Worm (Caenorhabditis elegans): ENCODE measurements around the gene cyk-4.

The cyk-4 gene

ce11 chrIII:13771145-13771544, at the start of gene cyk-4, which contains the start of gene pdr-1:
Gene cyk-4 (minus strand): TSS chrIII:13771224.
Gene pdr-1 (plus strand): TSS chrIII:13771513.
- TF ChIP-seq him-1 (tag; optimal IDR thresholded peaks at IDR 0.05) = no peak
- no peak for TF ChIP-seq dao-5 (tag; optimal IDR thresholded peaks at IDR 0.05)
- TF ChIP-seq W03F9.2 (tag; optimal IDR thresholded peaks at IDR 0.05) = no peak

DNA sequence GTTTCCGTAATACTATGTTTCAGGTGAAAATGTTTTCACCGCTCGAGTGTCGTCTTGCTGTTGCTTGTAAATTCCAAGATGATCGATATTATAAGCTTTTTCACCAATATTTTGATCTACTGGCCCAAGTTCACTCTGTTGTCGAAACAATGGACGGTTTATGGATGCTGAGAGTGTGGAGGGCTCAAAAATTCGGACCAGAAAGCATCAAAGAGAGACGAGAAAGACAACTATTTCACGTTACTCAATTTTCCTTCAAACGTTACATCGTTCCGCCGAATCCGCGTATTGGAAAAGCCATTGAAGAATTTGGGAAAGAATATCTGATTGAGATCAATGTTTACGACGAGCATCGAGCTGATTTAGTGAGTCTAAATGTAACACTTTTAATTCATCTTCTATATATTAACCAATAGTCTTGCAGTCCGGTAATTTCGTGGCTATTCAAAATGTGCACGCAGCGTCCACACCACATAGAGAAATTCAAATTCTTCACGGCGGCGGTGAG, 9.2 kb upstream of the cyk-4 start, which contains the start of gene pot-3:
TSS of gene pot-3 (plus strand) at position 17 of the 508 bp plus-strand sequence.
- TF ChIP-seq W03F9.2 (tag; optimal IDR thresholded peaks at IDR 0.05) (no peak), dao-5 (tag; optimal IDR thresholded peaks at IDR 0.05) (no peak), him-1 (tag; optimal IDR thresholded peaks at IDR 0.05) (no peak)

DNA sequence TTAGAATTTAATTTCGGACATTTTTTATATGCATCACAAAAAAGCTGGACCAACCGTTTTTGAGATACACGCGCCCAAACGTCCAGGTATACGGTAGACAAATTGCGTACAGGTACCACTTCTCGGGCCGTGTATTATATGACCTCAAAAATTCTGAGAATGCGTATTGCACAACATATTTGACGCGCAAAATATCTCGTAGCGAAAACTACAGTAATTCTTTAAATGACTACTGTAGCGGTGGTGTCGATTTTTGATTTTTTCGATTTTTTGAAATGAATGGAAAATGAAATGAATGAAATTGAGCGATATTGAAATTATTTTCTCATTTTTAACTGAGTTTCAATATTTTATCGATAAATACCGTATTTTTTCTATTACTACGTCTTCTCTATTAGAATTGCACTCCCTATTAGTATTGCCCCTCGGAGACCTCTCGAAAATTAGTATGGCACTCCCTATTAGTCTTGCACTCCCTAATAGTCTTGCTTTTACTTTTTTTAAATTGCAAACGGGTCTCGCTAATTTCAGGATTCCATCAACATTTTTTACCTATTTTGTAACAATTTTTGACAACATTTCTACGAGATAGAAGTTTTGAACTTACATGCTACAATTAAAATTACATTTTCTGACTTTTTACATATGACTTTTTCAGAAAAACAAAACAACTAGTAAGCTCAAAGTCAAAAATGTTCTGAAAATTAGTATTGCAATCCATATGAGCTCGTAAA, 8.5 kb upstream of the cyk-4 start:
- no peak for TF ChIP-seq dao-5 (tag; optimal IDR thresholded peaks at IDR 0.05)
- TF ChIP-seq W03F9.2 (tag; optimal IDR thresholded peaks at IDR 0.05) = no peak
- no peak for TF ChIP-seq him-1 (tag; optimal IDR thresholded peaks at IDR 0.05)

ce11 chrIII:13778816-13779215, 7.8 kb upstream of the cyk-4 start:
- no peak for TF ChIP-seq dao-5 (tag; optimal IDR thresholded peaks at IDR 0.05)
- TF ChIP-seq him-1 (tag; optimal IDR thresholded peaks at IDR 0.05) = no peak
- TF ChIP-seq W03F9.2 (tag; optimal IDR thresholded peaks at IDR 0.05) = no peak

- TF ChIP-seq W03F9.2 (tag; optimal IDR thresholded peaks at IDR 0.05) = no peak
- TF ChIP-seq dao-5 (tag; optimal IDR thresholded peaks at IDR 0.05) = no peak
- no peak for TF ChIP-seq him-1 (tag; optimal IDR thresholded peaks at IDR 0.05)
These were observed 1.9 kb upstream of the cyk-4 start, which contains the start of gene mdt-29 for ce11 chrIII:13772876-13773275. Gene mdt-29 (plus strand): TSS chrIII:13773176.

ce11 chrIII:13770017-13770416, 1.0 kb downstream of the cyk-4 start:
- no peak for TF ChIP-seq him-1 (tag; optimal IDR thresholded peaks at IDR 0.05)
- TF ChIP-seq dao-5 (tag; optimal IDR thresholded peaks at IDR 0.05) = no peak
- TF ChIP-seq W03F9.2 (tag; optimal IDR thresholded peaks at IDR 0.05) = no peak

ce11 chrIII:13768074-13768662, 2.9 kb downstream of the cyk-4 start, which contains the start of gene rml-1:
Gene rml-1 (minus strand): TSS chrIII:13768092.
- TF ChIP-seq him-1 (tag; optimal IDR thresholded peaks at IDR 0.05) (no peak), dao-5 (tag; optimal IDR thresholded peaks at IDR 0.05) (no peak), W03F9.2 (tag; optimal IDR thresholded peaks at IDR 0.05) (no peak)

DNA sequence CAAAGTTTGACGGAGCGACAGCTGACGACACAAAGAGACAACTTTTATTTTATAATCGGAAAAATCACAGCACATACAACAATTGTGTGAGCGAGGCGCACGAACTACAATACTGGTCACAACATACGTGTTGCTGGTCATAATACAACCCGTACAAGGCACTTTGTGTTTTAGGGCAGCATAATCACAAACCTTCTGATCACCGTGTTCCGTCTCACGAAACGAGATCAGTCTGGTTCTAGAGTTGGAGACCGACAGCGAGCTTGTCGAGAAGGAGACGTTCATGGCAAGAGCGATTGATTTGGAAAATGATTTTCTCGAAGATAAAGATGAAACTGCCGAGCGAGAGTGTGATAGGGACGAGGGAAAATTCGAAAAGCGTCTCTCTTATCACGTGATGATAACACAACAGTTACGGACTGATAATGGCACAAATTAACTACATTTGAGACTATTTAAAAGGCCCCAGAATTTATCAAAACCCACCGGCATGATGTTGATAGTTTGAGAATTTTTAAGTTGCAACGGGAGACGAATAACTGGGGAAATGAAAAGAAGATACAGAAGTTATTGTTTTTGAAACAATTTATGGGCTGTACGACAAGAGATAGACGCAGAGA, 4.2 kb downstream of the cyk-4 start:
- TF ChIP-seq him-1 (tag; optimal IDR thresholded peaks at IDR 0.05) (no peak), dao-5 (tag; optimal IDR thresholded peaks at IDR 0.05) (no peak), W03F9.2 (tag; optimal IDR thresholded peaks at IDR 0.05) (no peak)

ce11 chrIII:13765782-13766181, 5.2 kb downstream of the cyk-4 start:
- TF ChIP-seq W03F9.2 (tag; optimal IDR thresholded peaks at IDR 0.05) (no peak), him-1 (tag; optimal IDR thresholded peaks at IDR 0.05) (no peak), dao-5 (tag; optimal IDR thresholded peaks at IDR 0.05) (no peak)

ce11 chrIII:13763260-13764112, 7.5 kb downstream of the cyk-4 start:
- TF ChIP-seq W03F9.2 (tag; optimal IDR thresholded peaks at IDR 0.05) = no peak
- TF ChIP-seq him-1 (tag; optimal IDR thresholded peaks at IDR 0.05) = no peak
- no peak for TF ChIP-seq dao-5 (tag; optimal IDR thresholded peaks at IDR 0.05)

DNA sequence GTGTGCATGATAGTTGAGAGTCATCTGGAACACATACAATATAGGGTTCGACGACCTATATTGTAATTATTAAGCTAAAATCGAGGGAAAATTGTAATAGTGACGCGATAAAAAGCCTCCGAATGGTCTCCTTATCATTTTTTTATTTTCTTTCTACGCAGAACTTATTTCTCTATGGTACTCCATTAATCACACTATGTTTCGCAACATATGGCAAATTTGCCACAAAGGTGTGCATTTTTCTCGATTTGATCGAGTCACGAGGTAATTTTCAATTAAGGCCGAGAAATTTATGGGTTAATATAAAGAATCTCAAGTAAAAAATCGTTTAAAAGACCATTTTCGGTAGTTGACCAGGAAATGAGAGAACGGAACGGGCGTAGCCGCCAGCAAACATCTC, 9.0 kb downstream of the cyk-4 start, which contains the start of gene dbn-1:
TSS of gene dbn-1 (minus strand) at position 24 of the 400 bp plus-strand sequence.
- no peak for TF ChIP-seq him-1 (tag; optimal IDR thresholded peaks at IDR 0.05)
- TF ChIP-seq W03F9.2 (tag; optimal IDR thresholded peaks at IDR 0.05) = no peak
- TF ChIP-seq dao-5 (tag; optimal IDR thresholded peaks at IDR 0.05) = no peak

DNA sequence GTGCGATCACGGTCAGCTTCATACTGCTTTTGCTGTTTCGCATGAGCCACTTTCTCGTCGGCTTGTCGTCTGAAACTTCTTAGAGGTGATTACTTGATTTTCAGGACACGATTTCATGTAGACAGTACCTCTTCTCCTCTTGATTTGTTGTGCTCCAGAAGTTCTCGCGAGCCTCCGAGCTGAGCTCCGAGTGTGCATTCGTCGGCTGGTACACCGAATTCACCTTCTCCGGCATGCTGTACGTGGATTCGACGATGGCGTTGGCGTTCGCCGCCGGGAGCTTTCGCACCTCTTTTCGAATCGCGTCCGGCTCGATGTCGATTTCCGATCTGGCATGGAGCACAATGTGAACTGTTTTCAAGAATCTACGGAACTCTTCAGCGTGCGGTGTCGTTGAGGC, 10.0 kb downstream of the cyk-4 start:
- TF ChIP-seq W03F9.2 (tag; optimal IDR thresholded peaks at IDR 0.05) = no peak
- TF ChIP-seq him-1 (tag; optimal IDR thresholded peaks at IDR 0.05) = no peak
- TF ChIP-seq dao-5 (tag; optimal IDR thresholded peaks at IDR 0.05) = no peak

DNA sequence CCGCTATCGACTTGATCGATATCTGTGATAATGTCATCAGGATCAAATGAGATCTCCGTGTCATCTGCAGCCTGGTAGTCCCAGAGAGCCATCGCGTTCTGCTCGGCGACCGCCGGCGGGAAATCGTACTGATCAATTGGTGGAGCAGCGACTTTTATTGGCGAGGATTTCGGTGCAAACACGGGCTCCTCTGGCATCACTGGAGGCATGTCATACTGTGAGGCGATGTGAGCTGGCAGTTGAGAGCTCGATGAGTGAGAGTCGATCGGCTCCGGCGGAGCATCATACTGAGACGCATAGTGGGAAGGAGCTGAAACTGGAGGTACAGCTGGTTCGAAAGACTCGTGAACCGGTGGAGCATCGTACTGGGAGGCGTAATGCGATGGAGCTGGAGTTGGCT, 11.3 kb downstream of the cyk-4 start:
- no peak for TF ChIP-seq dao-5 (tag; optimal IDR thresholded peaks at IDR 0.05)
- no peak for TF ChIP-seq him-1 (tag; optimal IDR thresholded peaks at IDR 0.05)
- no peak for TF ChIP-seq W03F9.2 (tag; optimal IDR thresholded peaks at IDR 0.05)

Data from whole organism, L4/young adult.